Worm (Caenorhabditis elegans): ENCODE results near the gene srh-85.

Gene srh-85

DNA sequence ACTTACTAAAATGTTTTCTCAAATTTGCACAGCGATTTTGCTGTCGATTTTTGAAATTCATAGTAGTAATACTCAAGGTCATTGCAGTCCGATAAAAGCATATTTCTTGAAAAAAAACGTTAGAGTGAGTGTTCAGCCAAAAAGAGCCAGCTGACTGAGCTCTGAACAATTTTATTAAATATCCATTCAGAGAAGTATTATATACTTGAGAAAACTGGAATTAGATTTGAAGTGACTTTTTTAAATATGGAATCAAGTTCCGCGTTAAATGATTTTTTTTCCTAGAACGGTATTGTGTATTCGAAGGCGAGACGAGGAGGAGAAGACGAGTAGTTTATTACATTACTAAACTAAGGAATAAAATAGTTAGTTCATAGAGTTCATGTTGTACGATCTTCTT lies 4.2 kb upstream of the srh-85 start, which contains the start of gene srw-121:
TSS of gene srw-121 (minus strand) at position 101 of the 400 bp plus-strand sequence.
- TF ChIP-seq tbx-9 (tag; optimal IDR thresholded peaks at IDR 0.05; ENCODE audit: borderline replicate concordance) (no peak), lin-40 (tag; optimal IDR thresholded peaks at IDR 0.05) (no peak)

DNA sequence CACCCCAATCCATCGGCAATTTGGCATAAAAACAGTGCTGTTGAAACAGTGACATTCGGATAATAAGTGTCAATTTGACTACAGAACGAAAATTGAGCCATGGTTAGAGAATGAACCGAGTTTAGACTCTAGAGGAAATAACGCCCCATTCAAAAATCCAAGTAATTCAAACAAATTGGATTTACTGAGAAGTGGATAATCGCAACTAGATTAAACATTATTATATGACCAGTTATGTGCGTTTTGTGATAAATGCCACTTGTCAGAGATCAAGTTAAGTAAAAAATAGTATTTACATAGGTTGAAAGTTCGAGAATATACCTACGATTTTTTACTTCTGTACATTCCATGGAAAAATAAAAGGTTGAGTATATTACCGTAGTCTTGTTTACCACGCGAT lies 2.0 kb downstream of the srh-85 start, which contains the start of gene srw-139:
TSS of gene srw-139 (minus strand) at position 101 of the 400 bp plus-strand sequence.
- no peak for TF ChIP-seq hmg-1.2 (GFP tag; IDR thresholded peaks at IDR 0.05)
- TF ChIP-seq lag-1 (GFP tag; IDR thresholded peaks at IDR 0.05), result no peak
- no peak for TF ChIP-seq snpc-3.4 (tag; optimal IDR thresholded peaks at IDR 0.05)
- TF ChIP-seq somi-1 (GFP tag; optimal IDR thresholded peaks at IDR 0.05), result no peak
- no peak for TF ChIP-seq hmg-20 (GFP tag; IDR thresholded peaks at IDR 0.05)
- TF ChIP-seq ztf-28 (GFP tag; IDR thresholded peaks at IDR 0.05), result no peak

- TF ChIP-seq ets-4 (GFP tag; optimal IDR thresholded peaks at IDR 0.05), result no peak
- TF ChIP-seq hsf-1 (GFP tag; IDR thresholded peaks at IDR 0.05), result no peak
- no peak for TF ChIP-seq nhr-27 (tag; optimal IDR thresholded peaks at IDR 0.05)
- TF ChIP-seq egrh-3 (GFP tag; IDR thresholded peaks at IDR 0.05), result no peak
- no peak for TF ChIP-seq attf-6 (GFP tag; IDR thresholded peaks at IDR 0.05)
- no peak for TF ChIP-seq fkh-3 (tag; optimal IDR thresholded peaks at IDR 0.05)
- TF ChIP-seq dpl-1 (GFP tag; optimal IDR thresholded peaks at IDR 0.05), result no peak
- TF ChIP-seq sptf-2 (GFP tag; optimal IDR thresholded peaks at IDR 0.05), result no peak
- no peak for TF ChIP-seq dox-1 (GFP tag; IDR thresholded peaks at IDR 0.05)
- TF ChIP-seq nfyb-1 (GFP tag; IDR thresholded peaks at IDR 0.05), result no peak
- TF ChIP-seq F23B12.7 (tag; optimal IDR thresholded peaks at IDR 0.05; ENCODE audit: insufficient read depth), result no peak
- no peak for TF ChIP-seq C06A6.2 (GFP tag; conservative IDR thresholded peaks at IDR 0.05)
- TF ChIP-seq madf-8 (GFP tag; conservative IDR thresholded peaks at IDR 0.05), result no peak
- no peak for TF ChIP-seq ZK185.1 (tag; optimal IDR thresholded peaks at IDR 0.05; ENCODE audit: poor library complexity, severe bottlenecking)
- TF ChIP-seq ekl-4 (GFP tag; IDR thresholded peaks at IDR 0.05), result no peak
These were observed 4.0 kb downstream of the srh-85 start, which contains the start of gene srw-117 for ce11 chrV:2983351-2983750. Gene srw-117, minus strand, starts transcription at chrV:2983451.

DNA sequence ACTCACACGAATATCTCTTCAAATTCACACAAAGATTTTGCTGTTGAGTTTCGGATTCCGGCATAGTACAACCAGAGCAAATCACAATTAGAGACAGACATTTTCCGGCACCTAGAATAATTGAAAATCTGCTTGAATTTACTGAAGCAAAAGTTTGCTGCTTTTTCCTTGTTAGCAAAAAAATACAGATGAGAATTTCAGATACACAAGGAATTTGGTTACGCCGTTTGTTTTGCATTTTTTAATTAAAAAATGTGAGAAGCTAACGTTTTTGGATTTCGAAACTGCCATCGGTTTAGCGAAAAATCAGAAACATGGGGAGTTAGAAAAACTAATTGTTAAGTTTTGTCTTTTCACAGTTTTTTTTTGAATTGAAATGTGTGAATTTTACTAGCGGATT lies 7.3 kb downstream of the srh-85 start, which contains the start of gene srw-118:
TSS of gene srw-118 (minus strand) at position 101 of the 400 bp plus-strand sequence.
- TF ChIP-seq rcor-1 (GFP tag; IDR thresholded peaks at IDR 0.05) (no peak), lin-26 (GFP tag; IDR thresholded peaks at IDR 0.05) (no peak), xnd-1 (tag; optimal IDR thresholded peaks at IDR 0.05) (no peak), nfya-1 (tag; optimal IDR thresholded peaks at IDR 0.05; ENCODE audit: borderline replicate concordance, insufficient read depth) (no peak), ccch-3 (GFP tag; optimal IDR thresholded peaks at IDR 0.05) (no peak)

DNA sequence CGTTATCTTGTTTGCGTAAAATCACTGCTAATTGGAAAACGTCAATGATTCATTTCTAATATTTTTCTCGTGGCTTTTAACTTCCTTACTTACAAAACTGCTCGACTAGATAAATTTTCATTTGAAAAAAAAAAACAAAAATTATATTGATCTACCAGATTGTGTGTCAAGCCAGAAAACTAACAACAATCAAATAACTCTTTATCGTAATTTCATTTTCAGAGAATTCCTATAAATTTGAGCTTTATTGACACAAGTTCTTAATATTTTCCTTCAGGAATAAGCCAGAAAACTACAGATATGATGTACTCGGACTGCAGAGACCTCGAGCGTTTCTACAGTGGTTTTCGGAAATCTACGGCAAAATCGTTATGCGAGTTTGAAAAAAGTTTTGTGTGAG lies 11.0 kb downstream of the srh-85 start, which contains the start of gene srw-124:
TSS of gene srw-124 (plus strand) at position 301 of the 400 bp plus-strand sequence.
- TF ChIP-seq F39B2.1 (GFP tag; IDR thresholded peaks at IDR 0.05) (no peak), nhr-80 (tag; optimal IDR thresholded peaks at IDR 0.05) (no peak), sptf-2 (GFP tag; optimal IDR thresholded peaks at IDR 0.05) (no peak), cebp-1 (GFP tag; IDR thresholded peaks at IDR 0.05) (no peak), cebp-1 (tag; optimal IDR thresholded peaks at IDR 0.05) (no peak), ceh-40 (GFP tag; IDR thresholded peaks at IDR 0.05) (no peak), ama-1 (optimal IDR thresholded peaks at IDR 0.05) (no peak), ama-1 (GFP tag; optimal IDR thresholded peaks at IDR 0.05) (no peak)

All from whole organism, young adult.